Worm (Caenorhabditis elegans): Measurements from ENCODE around the gene C23H3.2.
A peak's percentile ranks its signal among the peaks of the same experiment; 100 is the strongest.

Gene C23H3.2

DNA sequence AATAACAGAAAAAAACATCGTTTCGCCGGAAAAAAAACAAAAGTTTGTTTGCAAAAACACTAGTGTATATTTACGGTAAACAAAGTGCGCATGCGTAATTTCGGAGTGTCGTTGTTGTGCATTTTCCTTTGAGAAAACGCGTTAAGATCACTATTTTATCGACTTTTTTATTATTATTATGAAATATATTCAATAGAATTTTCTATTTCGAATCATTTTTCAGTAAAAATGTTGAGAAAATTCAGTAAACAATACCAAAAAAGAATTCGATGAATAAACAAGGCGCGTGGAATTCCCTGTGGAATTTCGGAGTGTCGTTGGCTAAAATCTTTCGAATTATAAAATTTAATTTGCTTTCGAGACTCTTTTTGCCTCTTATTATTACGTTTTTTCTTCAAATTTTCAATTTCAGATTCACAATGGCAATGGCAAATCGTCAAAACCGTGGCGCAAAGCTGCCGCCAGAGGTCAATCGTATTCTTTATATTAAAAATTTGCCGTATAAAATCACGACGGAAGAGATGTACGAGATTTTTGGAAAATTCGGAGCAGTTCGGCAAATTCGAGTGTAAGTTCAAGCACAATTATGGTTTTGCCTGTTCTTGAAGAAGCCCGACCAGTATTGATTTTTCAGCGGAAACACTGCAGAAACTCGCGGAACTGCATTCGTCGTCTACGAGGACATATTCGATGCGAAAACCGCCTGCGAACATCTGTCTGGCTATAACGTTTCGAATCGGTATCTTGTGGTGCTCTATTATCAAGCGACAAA, 37.1 kb downstream of the C23H3.2 start, which contains the start of the genes luc-7L3 and sftb-6:
luc-7L3 (minus strand) TSS at position 36 of the 772 bp plus-strand sequence.
sftb-6 (plus strand) TSS at position 413 of the 772 bp plus-strand sequence.
- peak; percentile 37 for TF ChIP-seq skn-1 (tag; optimal IDR thresholded peaks at IDR 0.05)
- TF ChIP-seq zag-1 (tag; optimal IDR thresholded peaks at IDR 0.05) = no peak
- TF ChIP-seq nhr-12 (tag; optimal IDR thresholded peaks at IDR 0.05) = no peak
- peak; percentile 45 for TF ChIP-seq nhr-23 (tag; optimal IDR thresholded peaks at IDR 0.05)
- no peak for TF ChIP-seq ZK546.5 (tag; optimal IDR thresholded peaks at IDR 0.05)
- no peak for TF ChIP-seq jun-1 (tag; optimal IDR thresholded peaks at IDR 0.05)
- peak; percentile 70 for TF ChIP-seq hmg-11 (tag; optimal IDR thresholded peaks at IDR 0.05)
- no peak for TF ChIP-seq unc-39 (tag; optimal IDR thresholded peaks at IDR 0.05)
- no peak for TF ChIP-seq nhr-237 (tag; optimal IDR thresholded peaks at IDR 0.05)
- no peak for TF ChIP-seq nhr-43 (tag; optimal IDR thresholded peaks at IDR 0.05; ENCODE audit: poor library complexity, severe bottlenecking)
- no peak for TF ChIP-seq eor-1 (tag; optimal IDR thresholded peaks at IDR 0.05)
- TF ChIP-seq elt-3 (tag; optimal IDR thresholded peaks at IDR 0.05) = no peak
- no peak for TF ChIP-seq ceh-16 (tag; optimal IDR thresholded peaks at IDR 0.05)
- no peak for TF ChIP-seq nhr-25 (tag; optimal IDR thresholded peaks at IDR 0.05)
- no peak for TF ChIP-seq nhr-76 (tag; optimal IDR thresholded peaks at IDR 0.05)
- peak; percentile 73 for TF ChIP-seq lin-15B (tag; optimal IDR thresholded peaks at IDR 0.05)
- no peak for TF ChIP-seq egl-27 (tag; optimal IDR thresholded peaks at IDR 0.05)
- TF ChIP-seq pqm-1 (tag; optimal IDR thresholded peaks at IDR 0.05) = no peak
- no peak for TF ChIP-seq egl-5 (tag; optimal IDR thresholded peaks at IDR 0.05)
- TF ChIP-seq fos-1 (tag; optimal IDR thresholded peaks at IDR 0.05) = no peak
- TF ChIP-seq nfya-1 (tag; optimal IDR thresholded peaks at IDR 0.05; ENCODE audit: insufficient read depth) = peak; percentile 43
- no peak for TF ChIP-seq nhr-11 (tag; optimal IDR thresholded peaks at IDR 0.05)
- no peak for TF ChIP-seq nhr-28 (tag; optimal IDR thresholded peaks at IDR 0.05)
- TF ChIP-seq ztf-4 (tag; optimal IDR thresholded peaks at IDR 0.05) = no peak
- no peak for TF ChIP-seq fkh-10 (GFP tag; optimal IDR thresholded peaks at IDR 0.05)
- TF ChIP-seq unc-62 (GFP tag; optimal IDR thresholded peaks at IDR 0.05) = no peak
- no peak for TF ChIP-seq nhr-77 (tag; optimal IDR thresholded peaks at IDR 0.05)
- TF ChIP-seq pha-4 (tag; optimal IDR thresholded peaks at IDR 0.05) = peak; percentile 66
- no peak for TF ChIP-seq lsy-12 (tag; optimal IDR thresholded peaks at IDR 0.05)
- peak; percentile 95 for TF ChIP-seq R02D3.7 (tag; optimal IDR thresholded peaks at IDR 0.05)
- TF ChIP-seq ceh-9 (tag; optimal IDR thresholded peaks at IDR 0.05) = no peak
- TF ChIP-seq mdl-1 (tag; optimal IDR thresholded peaks at IDR 0.05) = no peak
- no peak for TF ChIP-seq daf-12 (tag; optimal IDR thresholded peaks at IDR 0.05)
- no peak for TF ChIP-seq nhr-67 (tag; optimal IDR thresholded peaks at IDR 0.05)
- no peak for TF ChIP-seq elt-1 (tag; optimal IDR thresholded peaks at IDR 0.05)
- no peak for TF ChIP-seq ztf-11 (tag; optimal IDR thresholded peaks at IDR 0.05)
- peak; percentile 30 for TF ChIP-seq elt-2 (tag; optimal IDR thresholded peaks at IDR 0.05)
- TF ChIP-seq ceh-82 (tag; optimal IDR thresholded peaks at IDR 0.05) = no peak
- TF ChIP-seq sea-2 (GFP tag; optimal IDR thresholded peaks at IDR 0.05) = no peak
- TF ChIP-seq aly-2 (tag; optimal IDR thresholded peaks at IDR 0.05) = no peak
- no peak for TF ChIP-seq ceh-28 (tag; optimal IDR thresholded peaks at IDR 0.05)
- no peak for TF ChIP-seq mml-1 (tag; optimal IDR thresholded peaks at IDR 0.05)
- no peak for TF ChIP-seq ama-1 (optimal IDR thresholded peaks at IDR 0.05)
- TF ChIP-seq fkh-2 (tag; optimal IDR thresholded peaks at IDR 0.05) = no peak
- TF ChIP-seq tbx-2 (tag; optimal IDR thresholded peaks at IDR 0.05) = no peak
- TF ChIP-seq lin-39 (tag; optimal IDR thresholded peaks at IDR 0.05) = no peak
- peak; percentile 28 for TF ChIP-seq snpc-4 (tag; optimal IDR thresholded peaks at IDR 0.05)
